Fruit fly (Drosophila melanogaster) whole organism, wandering third instar larva: Measurements from ENCODE around the gene CG33120.

Source experiments
- Hr83 ChIP-seq: fragments of 200-300 bp; sonication (Bioruptor generic); optimal IDR thresholded peaks from 2 replicates; lab custom pipeline; 2016; ENCODE audit warnings: missing biosample characterization, mild to moderate bottlenecking, missing genetic modification characterization, moderate library complexity; ENCODE audit not compliant: poor library complexity, severe bottlenecking
- fru ChIP-seq: fragments of 200-800 bp; sonication (Bioruptor generic); optimal IDR thresholded peaks from 3 replicates; lab custom pipeline; 2016; ENCODE audit warnings: missing biosample characterization, mild to moderate bottlenecking, missing genetic modification characterization
- lola ChIP-seq: fragments of >200 bp; optimal IDR thresholded peaks from 2 replicates; lab custom pipeline; 2017; ENCODE audit warnings: missing biosample characterization, missing genetic modification characterization

DNA sequence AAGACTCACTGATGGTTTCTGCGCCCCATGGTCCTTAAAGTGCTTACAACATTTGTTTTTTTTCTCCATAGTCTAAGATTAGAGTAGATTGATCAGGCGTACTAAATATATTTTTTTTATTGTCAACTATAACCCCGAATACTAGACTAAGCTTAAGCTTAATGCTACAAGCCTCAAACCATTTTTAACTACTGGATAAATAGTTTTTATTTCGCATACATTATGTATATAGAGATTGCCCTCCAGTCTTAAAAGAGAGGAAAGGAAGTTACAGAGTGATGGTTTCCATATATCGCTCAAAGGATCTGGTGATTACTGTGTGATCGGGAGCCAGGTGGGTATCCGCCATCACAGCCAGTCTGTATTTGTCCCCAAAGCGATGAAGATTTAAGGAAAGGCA, 3.2 kb downstream of the CG33120 start, which contains the start of gene CG31752:
- TF ChIP-seq fru (GFP tag; lab: Kevin White, UChicago) (no peak), lola (GFP tag; lab: Kevin White, UChicago) (no peak), Hr83 (GFP tag; lab: Kevin White, UChicago) (no peak)
